Fruit fly (Drosophila melanogaster): ENCODE measurements around the gene ND-ACP.

Gene ND-ACP

dm6 chr3L:1313039-1313766 lies 16.5 kb upstream of the ND-ACP start, which contains the start of the genes sturkopf and Herc4 (continued):
- peak; percentile 21; the same call in 1 of the 2 replicates for TF ChIP-seq rib (GFP tag; IDR thresholded peaks at IDR 0.05)
- TF ChIP-seq so (GFP tag; IDR thresholded peaks at IDR 0.05) = 0 out of 3 replicates have a peak, but pooled peaks have one; percentile 6
- peak; percentile 83 for TF ChIP-seq Dek (tag; optimal IDR thresholded peaks at IDR 0.05)
- no peak for TF ChIP-seq wor (GFP tag; IDR thresholded peaks at IDR 0.05)
- peak; percentile 25 for TF ChIP-seq CG1529 (GFP tag; optimal IDR thresholded peaks at IDR 0.05)
- peak; percentile 7; the same call in 1 of the 3 replicates for TF ChIP-seq CG34422 (GFP tag; IDR thresholded peaks at IDR 0.05)
- peak; percentile 64 to 77 for TF ChIP-seq chif (GFP tag; optimal IDR thresholded peaks at IDR 0.05)
- peak; percentile 80 for TF ChIP-seq Xbp1 (GFP tag; optimal IDR thresholded peaks at IDR 0.05)
- TF ChIP-seq Hand (GFP tag; optimal IDR thresholded peaks at IDR 0.05) = peak; percentile 9
- TF ChIP-seq CG17361 (GFP tag; IDR thresholded peaks at IDR 0.05) = peak; percentile 94
- TF ChIP-seq bab2 (GFP tag; optimal IDR thresholded peaks at IDR 0.05) = peak; percentile 69
- peak; percentile 96 for TF ChIP-seq mam (GFP tag; optimal IDR thresholded peaks at IDR 0.05)
- no peak for TF ChIP-seq TFAM (GFP tag; optimal IDR thresholded peaks at IDR 0.05)
- TF ChIP-seq Sry-β (GFP tag; optimal IDR thresholded peaks at IDR 0.05) = peak; percentile 53
- TF ChIP-seq Kr (GFP tag; optimal IDR thresholded peaks at IDR 0.05) = no peak
- TF ChIP-seq CG12391 (tag; optimal IDR thresholded peaks at IDR 0.05) = peak; percentile 79
- no peak for TF ChIP-seq nau (GFP tag; optimal IDR thresholded peaks at IDR 0.05)
- no peak for TF ChIP-seq CG6175 (GFP tag; IDR thresholded peaks at IDR 0.05)
- peak; percentile 78 for TF ChIP-seq Oli (tag; optimal IDR thresholded peaks at IDR 0.05)
- peak; percentile 89 for TF ChIP-seq CoRest (tag; optimal IDR thresholded peaks at IDR 0.05)
- TF ChIP-seq ssp (GFP tag; IDR thresholded peaks at IDR 0.05) = 0 out of 2 replicates have a peak, but pooled peaks have one; percentile 16
- TF ChIP-seq Adf1 (GFP tag; IDR thresholded peaks at IDR 0.05) = no peak; the same call in 1 of the 2 replicates
- TF ChIP-seq ken (GFP tag; IDR thresholded peaks at IDR 0.05) = peak; percentile 70
- peak; percentile 39 for TF ChIP-seq CG8089 (GFP tag; optimal IDR thresholded peaks at IDR 0.05)
- TF ChIP-seq sens (GFP tag) = peak; percentile 97
- TF ChIP-seq cas (GFP tag; IDR thresholded peaks at IDR 0.05) = peak; percentile 12; the same call in 1 of the 2 replicates
- TF ChIP-seq CG15073 (GFP tag; optimal IDR thresholded peaks at IDR 0.05) = no peak
- peak in 1 of 3 experiments; percentile 85 for TF ChIP-seq lola (GFP tag; optimal IDR thresholded peaks at IDR 0.05)
- TF ChIP-seq CG13424 (tag; optimal IDR thresholded peaks at IDR 0.05) = peak; percentile 80
- TF ChIP-seq ab (GFP tag; optimal IDR thresholded peaks at IDR 0.05) = peak; percentile 56
- peak; percentile 62 for TF ChIP-seq CG9609 (GFP tag; optimal IDR thresholded peaks at IDR 0.05)
- peak; percentile 86 for TF ChIP-seq bcd (GFP tag; optimal IDR thresholded peaks at IDR 0.05)
- no peak for TF ChIP-seq bigmax (GFP tag; optimal IDR thresholded peaks at IDR 0.05)
- no peak for TF ChIP-seq fd102C (GFP tag; optimal IDR thresholded peaks at IDR 0.05)
- TF ChIP-seq lbe (GFP tag; optimal IDR thresholded peaks at IDR 0.05) = no peak
- peak; percentile 81 for TF ChIP-seq luna (GFP tag; optimal IDR thresholded peaks at IDR 0.05)
- TF ChIP-seq inv (GFP tag; IDR thresholded peaks at IDR 0.05; ENCODE audit: partially characterized antibody) = no peak
- peak; percentile 49 for TF ChIP-seq Nf-YB (GFP tag; optimal IDR thresholded peaks at IDR 0.05)
- no peak for TF ChIP-seq CG2129 (GFP tag; IDR thresholded peaks at IDR 0.05; ENCODE audit: partially characterized antibody)
- TF ChIP-seq BtbVII (GFP tag; optimal IDR thresholded peaks at IDR 0.05) = peak; percentile 48
- TF ChIP-seq ranshi (GFP tag; IDR thresholded peaks at IDR 0.05) = peak; percentile 43
- peak; percentile 40 for TF ChIP-seq CG10979 (tag; optimal IDR thresholded peaks at IDR 0.05)
- TF ChIP-seq ftz-f1 (GFP tag; optimal IDR thresholded peaks at IDR 0.05) = peak; percentile 64
- TF ChIP-seq gce (GFP tag; IDR thresholded peaks at IDR 0.05) = no peak
- TF ChIP-seq CHES-1-like (GFP tag; optimal IDR thresholded peaks at IDR 0.05) = peak; percentile 74
- no peak for TF ChIP-seq Scr (GFP tag; IDR thresholded peaks at IDR 0.05; ENCODE audit: partially characterized antibody)
- TF ChIP-seq chm (GFP tag; IDR thresholded peaks at IDR 0.05) = 0 out of 2 replicates have a peak, but pooled peaks have one; percentile 9
- no peak for TF ChIP-seq Rx (GFP tag; IDR thresholded peaks at IDR 0.05)
- peak; percentile 78 for TF ChIP-seq CG15514 (GFP tag; optimal IDR thresholded peaks at IDR 0.05)
